Fruit fly (Drosophila melanogaster) whole organism, embryonic: ENCODE results near the gene CG8460.

Source experiments
- CG12769 ChIP-seq: fragments of 200-800 bp; sonication (Bioruptor generic); optimal IDR thresholded peaks from 2 replicates; lab custom pipeline; 2019; ENCODE audit warnings: missing biosample characterization, mild to moderate bottlenecking, missing genetic modification characterization, moderate library complexity
- CG13296 ChIP-seq: fragments of 200-800 bp; sonication (Bioruptor generic); optimal IDR thresholded peaks from 3 replicates; lab custom pipeline; 2018; ENCODE audit warnings: missing biosample characterization, mild to moderate bottlenecking, missing genetic modification characterization
- CG13894 ChIP-seq: fragments of 200-800 bp; sonication (Bioruptor generic); optimal IDR thresholded peaks from 3 replicates; lab custom pipeline; 2018; ENCODE audit warnings: missing biosample characterization, mild to moderate bottlenecking, missing genetic modification characterization, moderate library complexity
- CG14710 ChIP-seq: fragments of 200-800 bp; sonication (Bioruptor generic); optimal IDR thresholded peaks from 3 replicates; lab custom pipeline; 2019; ENCODE audit warnings: missing biosample characterization, mild to moderate bottlenecking, missing genetic modification characterization, moderate library complexity
- CG15696 ChIP-seq: fragments of 200-800 bp; sonication (Bioruptor generic); optimal IDR thresholded peaks from 2 replicates; lab custom pipeline; 2019; ENCODE audit warnings: missing biosample characterization, mild to moderate bottlenecking, missing genetic modification characterization, moderate library complexity
- CG2129 ChIP-seq: fragments of 200-800 bp; sonication (Bioruptor generic); IDR thresholded peaks from 2 replicates; pipeline ENCODE4 v1.3.6; 2022; ENCODE audit warnings: missing biosample characterization, missing genetic modification characterization; ENCODE audit not compliant: partially characterized antibody
- CG2199 ChIP-seq: fragments of 200-800 bp; sonication (Bioruptor generic); IDR thresholded peaks from 3 replicates; pipeline ENCODE4 v1.3.6; 2022; ENCODE audit warnings: missing biosample characterization, missing genetic modification characterization
- CG2875 ChIP-seq: fragments of 200-800 bp; sonication (Bioruptor generic); optimal IDR thresholded peaks from 2 replicates; lab custom pipeline; 2017; ENCODE audit warnings: missing biosample characterization, mild to moderate bottlenecking, missing genetic modification characterization, missing genetic modification reagents
- CG31441 ChIP-seq: fragments of 200-800 bp; sonication (Bioruptor generic); IDR thresholded peaks from 2 replicates; pipeline ENCODE4 v1.3.6; 2022; ENCODE audit warnings: missing biosample characterization, missing genetic modification characterization
- CG32532 ChIP-seq: fragments of 200-800 bp; sonication (Bioruptor generic); IDR thresholded peaks from 2 replicates; pipeline ENCODE4 v1.3.6; 2022; ENCODE audit warnings: missing biosample characterization, missing genetic modification characterization
- CG33557 ChIP-seq: fragments of 200-800 bp; sonication (Bioruptor generic); optimal IDR thresholded peaks from 2 replicates; lab custom pipeline; 2019; ENCODE audit warnings: missing biosample characterization, mild to moderate bottlenecking, missing genetic modification characterization, moderate library complexity
- CG5953 ChIP-seq: fragments of 200-800 bp; sonication (Bioruptor generic); IDR thresholded peaks from 2 replicates; pipeline ENCODE4 v1.3.6; 2022; ENCODE audit warnings: missing biosample characterization, missing genetic modification characterization
- CTCF ChIP-seq: fragments of 200-800 bp; sonication (Bioruptor generic); optimal IDR thresholded peaks from 2 replicates; lab custom pipeline; 2017; ENCODE audit warnings: missing biosample characterization, mild to moderate bottlenecking, missing genetic modification characterization, moderate library complexity
- HHEX ChIP-seq: fragments of 200-800 bp; sonication (Bioruptor generic); optimal IDR thresholded peaks from 3 replicates; lab custom pipeline; 2017; ENCODE audit warnings: missing biosample characterization, mild to moderate bottlenecking, missing genetic modification characterization, missing genetic modification reagents
- Hr3 ChIP-seq: fragments of 200-800 bp; sonication (Bioruptor generic); optimal IDR thresholded peaks from 3 replicates; lab custom pipeline; 2016; ENCODE audit warnings: missing biosample characterization, missing genetic modification characterization
- Kr ChIP-seq: fragments of 200-800 bp; sonication (Bioruptor generic); optimal IDR thresholded peaks from 2 replicates; lab custom pipeline; 2017; ENCODE audit warnings: missing biosample characterization, mild to moderate bottlenecking, missing genetic modification characterization
- Lhr ChIP-seq: fragments of 200-800 bp; sonication (Bioruptor generic); optimal IDR thresholded peaks from 3 replicates; lab custom pipeline; 2017; ENCODE audit warnings: mild to moderate bottlenecking, missing biosample characterization, missing genetic modification reagents, missing genetic modification characterization
- Lpt ChIP-seq: fragments of >200 bp; optimal IDR thresholded peaks from 2 replicates; lab custom pipeline; 2018; ENCODE audit warnings: missing biosample characterization, missing genetic modification characterization
- Med ChIP-seq: fragments of 200-800 bp; sonication (Bioruptor generic); peaks from one replicate; lab custom pipeline; 2016; ENCODE audit warnings: missing biosample characterization, missing genetic modification characterization, mild to moderate bottlenecking, inconsistent platforms, moderate library complexity
- Rfx ChIP-seq: fragments of 200-800 bp; sonication (Bioruptor generic); IDR thresholded peaks from 2 replicates; pipeline ENCODE4 v1.3.6; 2022; ENCODE audit warnings: missing biosample characterization, missing genetic modification characterization
- Xrp1 ChIP-seq: fragments of 200-800 bp; sonication (Bioruptor generic); IDR thresholded peaks from 2 replicates; pipeline ENCODE4 v1.3.6; 2022; ENCODE audit warnings: missing biosample characterization, missing genetic modification characterization
- abd-A ChIP-seq: fragments of 200-800 bp; sonication (Bioruptor generic); optimal IDR thresholded peaks from 3 replicates; lab custom pipeline; 2019; ENCODE audit warnings: missing biosample characterization, mild to moderate bottlenecking, missing genetic modification characterization, moderate library complexity
- al ChIP-seq: fragments of 200-800 bp; sonication (Bioruptor generic); IDR thresholded peaks from 2 replicates; pipeline ENCODE4 v1.3.6; 2022; ENCODE audit warnings: missing biosample characterization, missing genetic modification characterization
- btn ChIP-seq: fragments of 200-800 bp; sonication (Bioruptor generic); optimal IDR thresholded peaks from 2 replicates; lab custom pipeline; 2016; ENCODE audit warnings: missing biosample characterization, missing genetic modification characterization
- cg ChIP-seq: fragments of 200-800 bp; sonication (Bioruptor generic); optimal IDR thresholded peaks from 3 replicates; lab custom pipeline; 2019; ENCODE audit warnings: missing biosample characterization, mild to moderate bottlenecking, missing genetic modification characterization, moderate library complexity
- chinmo ChIP-seq: fragments of 200-800 bp; sonication (Bioruptor generic); IDR thresholded peaks from 4 replicates; pipeline ENCODE4 v1.3.6; 2022; ENCODE audit warnings: missing biosample characterization, missing genetic modification characterization; ENCODE audit not compliant: partially characterized antibody
- crol ChIP-seq: fragments of 200-800 bp; sonication (Bioruptor generic); IDR thresholded peaks from 2 replicates; pipeline ENCODE4 v1.3.6; 2022; ENCODE audit warnings: missing biosample characterization, missing genetic modification characterization
- cwo ChIP-seq: fragments of 200-800 bp; sonication (Bioruptor generic); optimal IDR thresholded peaks from 3 replicates; lab custom pipeline; 2017; ENCODE audit warnings: missing biosample characterization, missing genetic modification characterization, mild to moderate bottlenecking, moderate library complexity, missing genetic modification reagents
- dati ChIP-seq: fragments of 200-800 bp; sonication (Bioruptor generic); IDR thresholded peaks from 2 replicates; pipeline ENCODE4 v1.3.6; 2022; ENCODE audit warnings: missing biosample characterization, missing genetic modification characterization
- fd102C ChIP-seq: fragments of 200-800 bp; sonication (Bioruptor generic); optimal IDR thresholded peaks from 2 replicates; lab custom pipeline; 2018; ENCODE audit warnings: missing biosample characterization, mild to moderate bottlenecking, missing genetic modification characterization, moderate library complexity
- grn ChIP-seq: fragments of 200-800 bp; sonication (Bioruptor generic); optimal IDR thresholded peaks from 3 replicates; lab custom pipeline; 2017; ENCODE audit warnings: missing biosample characterization, missing genetic modification characterization
- inv ChIP-seq: fragments of 200-800 bp; sonication (Bioruptor generic); IDR thresholded peaks from 2 replicates; pipeline ENCODE4 v1.3.6; 2022; ENCODE audit warnings: missing biosample characterization, missing genetic modification characterization; ENCODE audit not compliant: partially characterized antibody
- kah ChIP-seq: fragments of 200-800 bp; sonication (Bioruptor generic); optimal IDR thresholded peaks from 2 replicates; lab custom pipeline; 2018; ENCODE audit warnings: missing biosample characterization, mild to moderate bottlenecking, missing genetic modification characterization
- lbe ChIP-seq: fragments of 200-800 bp; sonication (Bioruptor generic); optimal IDR thresholded peaks from 2 replicates; lab custom pipeline; 2016; ENCODE audit warnings: missing biosample characterization, mild to moderate bottlenecking, missing genetic modification characterization
- mirr ChIP-seq: fragments of 200-800 bp; sonication (Bioruptor generic); optimal IDR thresholded peaks from 3 replicates; lab custom pipeline; 2018; ENCODE audit warnings: missing biosample characterization, mild to moderate bottlenecking, missing genetic modification characterization
- nom ChIP-seq: fragments of 200-800 bp; sonication (Bioruptor generic); optimal IDR thresholded peaks from 2 replicates; lab custom pipeline; 2017; ENCODE audit warnings: missing biosample characterization, missing genetic modification characterization, mild to moderate bottlenecking, moderate library complexity, missing genetic modification reagents
- pros ChIP-seq: fragments of 200-800 bp; sonication (Bioruptor generic); optimal IDR thresholded peaks from 3 replicates; lab custom pipeline; 2019; ENCODE audit warnings: missing biosample characterization, mild to moderate bottlenecking, missing genetic modification characterization, moderate library complexity
- rib ChIP-seq: fragments of 200-800 bp; sonication (Bioruptor generic); IDR thresholded peaks from 2 replicates; pipeline ENCODE4 v1.3.6; 2022; ENCODE audit warnings: missing biosample characterization, missing genetic modification characterization
- scrt ChIP-seq: fragments of 200-800 bp; sonication (Bioruptor generic); optimal IDR thresholded peaks from 2 replicates; lab custom pipeline; 2018; ENCODE audit warnings: missing biosample characterization, mild to moderate bottlenecking, missing genetic modification characterization, moderate library complexity
- sd ChIP-seq: fragments of 200-800 bp; sonication (Bioruptor generic); optimal IDR thresholded peaks from 3 replicates; lab custom pipeline; 2018; ENCODE audit warnings: missing biosample characterization, mild to moderate bottlenecking, missing genetic modification characterization, moderate library complexity
- vfl ChIP-seq: fragments of 200-800 bp; sonication (Bioruptor generic); optimal IDR thresholded peaks from 2 replicates; lab custom pipeline; 2016; ENCODE audit warnings: missing biosample characterization, missing genetic modification characterization
- vvl ChIP-seq: fragments of 200-800 bp; sonication (Bioruptor generic); IDR thresholded peaks from 2 replicates; pipeline ENCODE4 v1.3.6; 2022; ENCODE audit warnings: missing biosample characterization, missing genetic modification characterization

Gene CG8460

dm6 chr2L:8165800-8166576 lies 31.0 kb upstream of the CG8460 start (continued):
- no peak for TF ChIP-seq Lpt (GFP tag; lab: Kevin White, UChicago)
- TF ChIP-seq CG2199 (GFP tag; lab: Robert Waterston, UW) = peak; percentile 49; the same call in 1 of the 3 replicates
- peak; percentile 74 for TF ChIP-seq CG15696 (tag; lab: Kevin White, UChicago)
- no peak for TF ChIP-seq lbe (GFP tag; lab: Kevin White, UChicago)
- no peak for TF ChIP-seq kah (GFP tag; lab: Kevin White, UChicago)
- peak; percentile 57 for TF ChIP-seq CG33557
- peak; percentile 1 for TF ChIP-seq HHEX
- TF ChIP-seq vfl (GFP tag; lab: Kevin White, UChicago) = peak; percentile 16
- peak; percentile 47 for TF ChIP-seq Kr (GFP tag; lab: Kevin White, UChicago)
- no peak for TF ChIP-seq inv
- peak; percentile 51; the same call in 1 of the 2 replicates for TF ChIP-seq Xrp1 (GFP tag; lab: Robert Waterston, UW)

dm6 chr2L:8168075-8168474 lies 28.9 kb upstream of the CG8460 start:
- TF ChIP-seq Hr3 = no peak

dm6 chr2L:8170600-8171182 lies 26.3 kb upstream of the CG8460 start:
- 0 out of 2 replicates have a peak, but pooled peaks have one; percentile 35 for TF ChIP-seq rib (GFP tag; lab: Robert Waterston, UW)
- TF ChIP-seq pros (GFP tag; lab: Kevin White, UChicago) = no peak
- TF ChIP-seq grn (GFP tag; lab: Kevin White, UChicago) = no peak
- peak; percentile 22 for TF ChIP-seq scrt (GFP tag; lab: Kevin White, UChicago)
- peak; percentile 50 for TF ChIP-seq Med (GFP tag; lab: Kevin White, UChicago)
- peak; percentile 22 for TF ChIP-seq abd-A (tag; lab: Kevin White, UChicago)
- TF ChIP-seq CG12769 = peak; percentile 37
- TF ChIP-seq CG2875 = no peak
- TF ChIP-seq fd102C (GFP tag; lab: Kevin White, UChicago) = no peak
- TF ChIP-seq CG13894 (tag; lab: Kevin White, UChicago) = peak; percentile 93
- TF ChIP-seq chinmo = 0 out of 4 replicates have a peak, but pooled peaks have one; percentile 26
- no peak for TF ChIP-seq Lhr (GFP tag; lab: Kevin White, UChicago)
- TF ChIP-seq vfl (GFP tag; lab: Kevin White, UChicago) = no peak
- no peak for TF ChIP-seq btn (GFP tag; lab: Kevin White, UChicago)
- TF ChIP-seq mirr (GFP tag; lab: Kevin White, UChicago) = peak; percentile 30
- peak; percentile 93 for TF ChIP-seq sd (tag; lab: Kevin White, UChicago)
- no peak for TF ChIP-seq nom
- peak; percentile 83 for TF ChIP-seq crol (GFP tag; lab: Robert Waterston, UW)
- no peak for TF ChIP-seq CG5953 (GFP tag; lab: Robert Waterston, UW)
- no peak for TF ChIP-seq CG2129 (GFP tag; lab: Robert Waterston, UW)
- TF ChIP-seq CG13296 = no peak
- no peak for TF ChIP-seq CG14710 (tag; lab: Kevin White, UChicago)
- TF ChIP-seq dati (GFP tag; lab: Robert Waterston, UW) = no peak
- TF ChIP-seq CTCF = no peak
- peak; percentile 42; the same call in 1 of the 2 replicates for TF ChIP-seq vvl
- no peak for TF ChIP-seq CG31441 (GFP tag; lab: Robert Waterston, UW)
- TF ChIP-seq cwo = peak; percentile 49
- TF ChIP-seq Rfx (GFP tag; lab: Robert Waterston, UW) = peak; percentile 19; the same call in 1 of the 2 replicates
- peak; percentile 43; the same call in 1 of the 2 replicates for TF ChIP-seq CG32532
- TF ChIP-seq cg (GFP tag; lab: Kevin White, UChicago) = peak; percentile 36
- no peak for TF ChIP-seq al (GFP tag; lab: Robert Waterston, UW)
